Fruit fly (Drosophila melanogaster) whole organism, pupa: ENCODE data around the gene prg.
A peak's percentile ranks its signal among the peaks of the same experiment; 100 is the strongest.

Experiments used
- CG10348 ChIP-seq: fragments of 200-800 bp; sonication (Bioruptor generic); IDR thresholded peaks from 2 replicates; pipeline ENCODE4 v1.3.6; 2022; ENCODE audit warnings: missing biosample characterization, missing genetic modification characterization
- CG12605 ChIP-seq: fragments of 200-800 bp; sonication (Bioruptor generic); IDR thresholded peaks from 2 replicates; pipeline ENCODE4 v1.3.6; 2022; ENCODE audit warnings: missing biosample characterization, missing genetic modification characterization
- CG13204 ChIP-seq: fragments of 200-800 bp; sonication (Bioruptor generic); optimal IDR thresholded peaks from 2 replicates; lab custom pipeline; 2018; ENCODE audit warnings: missing biosample characterization, mild to moderate bottlenecking, missing genetic modification characterization, moderate library complexity
- CG14655 ChIP-seq: fragments of 200-800 bp; sonication (Bioruptor generic); optimal IDR thresholded peaks from 3 replicates; lab custom pipeline; 2017; ENCODE audit warnings: mild to moderate bottlenecking, missing biosample characterization, missing genetic modification reagents, missing genetic modification characterization
- CG15710 ChIP-seq: fragments of 200-800 bp; sonication (Bioruptor generic); optimal IDR thresholded peaks from 2 replicates; lab custom pipeline; 2018; ENCODE audit warnings: missing biosample characterization, mild to moderate bottlenecking, missing genetic modification characterization, moderate library complexity
- CG17806 ChIP-seq: fragments of 200-800 bp; sonication (Bioruptor generic); optimal IDR thresholded peaks from 2 replicates; lab custom pipeline; 2018; ENCODE audit warnings: missing biosample characterization, mild to moderate bottlenecking, missing genetic modification characterization, moderate library complexity
- CG32121 ChIP-seq: fragments of 200-800 bp; sonication (Bioruptor generic); IDR thresholded peaks from 2 replicates; pipeline ENCODE4 v1.3.6; 2022; ENCODE audit warnings: missing biosample characterization, missing genetic modification characterization
- CG34367 ChIP-seq: fragments of 200-800 bp; sonication (Bioruptor generic); optimal IDR thresholded peaks from 2 replicates; lab custom pipeline; 2018; ENCODE audit warnings: missing biosample characterization, mild to moderate bottlenecking, missing genetic modification characterization
- CG4496 ChIP-seq: fragments of 200-800 bp; sonication (Bioruptor generic); IDR thresholded peaks from 3 replicates; pipeline ENCODE4 v1.3.6; 2022; ENCODE audit warnings: missing biosample characterization, missing genetic modification characterization
- CG8159 ChIP-seq: fragments of 200-800 bp; sonication (Bioruptor generic); optimal IDR thresholded peaks from 3 replicates; lab custom pipeline; 2018; ENCODE audit warnings: missing biosample characterization, mild to moderate bottlenecking, missing genetic modification characterization, moderate library complexity
- CG8301 ChIP-seq: fragments of 200-800 bp; sonication (Bioruptor generic); optimal IDR thresholded peaks from 2 replicates; lab custom pipeline; 2018; ENCODE audit warnings: missing biosample characterization, mild to moderate bottlenecking, missing genetic modification characterization
- CG9948 ChIP-seq: fragments of 200-800 bp; sonication (Bioruptor generic); optimal IDR thresholded peaks from 2 replicates; lab custom pipeline; 2018; ENCODE audit warnings: missing biosample characterization, mild to moderate bottlenecking, missing genetic modification characterization, moderate library complexity
- D1 ChIP-seq: fragments of 200-800 bp; sonication (Bioruptor generic); optimal IDR thresholded peaks from 2 replicates; lab custom pipeline; 2018; ENCODE audit warnings: missing biosample characterization, mild to moderate bottlenecking, missing genetic modification characterization, moderate library complexity
- EcR ChIP-seq: fragments of 200-800 bp; sonication (Bioruptor generic); optimal IDR thresholded peaks from 3 replicates; lab custom pipeline; 2019; ENCODE audit warnings: missing biosample characterization, missing genetic modification characterization, mild to moderate bottlenecking, moderate library complexity, missing genetic modification reagents
- Ets98B ChIP-seq: fragments of 200-800 bp; sonication (Bioruptor generic); IDR thresholded peaks from 2 replicates; pipeline ENCODE4 v1.3.6; 2022; ENCODE audit warnings: missing biosample characterization, missing genetic modification characterization
- Pif1A ChIP-seq: fragments of 200-800 bp; sonication (Bioruptor generic); optimal IDR thresholded peaks from 3 replicates; lab custom pipeline; 2016; ENCODE audit warnings: missing biosample characterization, missing genetic modification characterization
- Pif1B ChIP-seq: fragments of 200-800 bp; sonication (Bioruptor generic); optimal IDR thresholded peaks from 3 replicates; lab custom pipeline; 2016; ENCODE audit warnings: missing biosample characterization, missing genetic modification characterization
- Snoo ChIP-seq: fragments of 200-800 bp; sonication (Bioruptor generic); optimal IDR thresholded peaks from 3 replicates; lab custom pipeline; 2017; ENCODE audit warnings: missing biosample characterization, mild to moderate bottlenecking, missing genetic modification characterization, inconsistent platforms
- fd96Ca ChIP-seq: fragments of 200-800 bp; sonication (Bioruptor generic); IDR thresholded peaks from 3 replicates; pipeline ENCODE4 v1.3.6; 2022; ENCODE audit warnings: missing biosample characterization, missing genetic modification characterization
- gl ChIP-seq: fragments of 200-800 bp; sonication (Bioruptor generic); optimal IDR thresholded peaks from 2 replicates; lab custom pipeline; 2018; ENCODE audit warnings: missing biosample characterization, mild to moderate bottlenecking, missing genetic modification characterization
- rn ChIP-seq: fragments of 200-800 bp; sonication (Bioruptor generic); IDR thresholded peaks from 2 replicates; pipeline ENCODE4 v1.3.6; 2022; ENCODE audit warnings: missing biosample characterization, missing genetic modification characterization

The prg gene

dm6 chr2L:8423460-8424089 is 40.7 kb upstream of the prg start:
- no peak for TF ChIP-seq Snoo (tag; lab: Kevin White, UChicago)
- no peak for TF ChIP-seq Ets98B (GFP tag; lab: Robert Waterston, UW)
- TF ChIP-seq D1 (tag; lab: Kevin White, UChicago) = no peak
- TF ChIP-seq EcR (GFP tag; lab: Kevin White, UChicago) = no peak
- TF ChIP-seq Pif1A (GFP tag; lab: Kevin White, UChicago) = peak; percentile 16
- TF ChIP-seq fd96Ca (GFP tag; lab: Robert Waterston, UW) = no peak
- TF ChIP-seq CG8301 = no peak
- TF ChIP-seq CG13204 = no peak
- TF ChIP-seq CG17806 (tag; lab: Kevin White, UChicago) = no peak
- no peak for TF ChIP-seq CG10348
- no peak for TF ChIP-seq CG4496
- TF ChIP-seq CG8159 = peak; percentile 30
- TF ChIP-seq CG15710 (tag; lab: Kevin White, UChicago) = peak; percentile 4
- TF ChIP-seq Pif1B (GFP tag; lab: Kevin White, UChicago) = peak; percentile 24

- TF ChIP-seq CG14655 = no peak
- TF ChIP-seq CG10348 = no peak
- no peak for TF ChIP-seq CG34367 (tag; lab: Kevin White, UChicago)
- peak; percentile 78 for TF ChIP-seq EcR (GFP tag; lab: Kevin White, UChicago)
- TF ChIP-seq CG15710 (tag; lab: Kevin White, UChicago) = no peak
- no peak for TF ChIP-seq CG8159
- TF ChIP-seq CG13204 = peak; percentile 37
- no peak for TF ChIP-seq Ets98B (GFP tag; lab: Robert Waterston, UW)
- peak; percentile 42 for TF ChIP-seq gl (tag; lab: Kevin White, UChicago)
- TF ChIP-seq fd96Ca (GFP tag; lab: Robert Waterston, UW) = no peak
- TF ChIP-seq CG12605 (GFP tag; lab: Robert Waterston, UW) = no peak
- TF ChIP-seq Pif1A (GFP tag; lab: Kevin White, UChicago) = no peak
- no peak for TF ChIP-seq CG17806 (tag; lab: Kevin White, UChicago)
- no peak for TF ChIP-seq CG9948 (tag; lab: Kevin White, UChicago)
Observed at dm6 chr2L:8424090-8424470, 40.2 kb upstream of the prg start.

- no peak for TF ChIP-seq CG32121
- TF ChIP-seq CG34367 (tag; lab: Kevin White, UChicago) = no peak
- TF ChIP-seq CG8159 = no peak
- TF ChIP-seq CG10348 = no peak
- TF ChIP-seq Snoo (tag; lab: Kevin White, UChicago) = no peak
- TF ChIP-seq Ets98B (GFP tag; lab: Robert Waterston, UW) = no peak
- no peak for TF ChIP-seq CG12605 (GFP tag; lab: Robert Waterston, UW)
- TF ChIP-seq D1 (tag; lab: Kevin White, UChicago) = no peak
- TF ChIP-seq CG9948 (tag; lab: Kevin White, UChicago) = no peak
- no peak for TF ChIP-seq fd96Ca (GFP tag; lab: Robert Waterston, UW)
- TF ChIP-seq EcR (GFP tag; lab: Kevin White, UChicago) = no peak
- TF ChIP-seq gl (tag; lab: Kevin White, UChicago) = no peak
- no peak for TF ChIP-seq Pif1A (GFP tag; lab: Kevin White, UChicago)
Observed at dm6 chr2L:8424662-8425208, 39.6 kb upstream of the prg start.

dm6 chr2L:8425212-8425611 is 39.1 kb upstream of the prg start:
- TF ChIP-seq rn (GFP tag; lab: Robert Waterston, UW) (no peak), EcR (GFP tag; lab: Kevin White, UChicago) (peak; percentile 72)

dm6 chr2L:8425962-8426759 is 38.1 kb upstream of the prg start:
- TF ChIP-seq Ets98B (GFP tag; lab: Robert Waterston, UW) (no peak), Snoo (tag; lab: Kevin White, UChicago) (no peak), CG15710 (tag; lab: Kevin White, UChicago) (no peak), rn (GFP tag; lab: Robert Waterston, UW) (no peak), CG8301 (no peak), CG17806 (tag; lab: Kevin White, UChicago) (no peak), CG34367 (tag; lab: Kevin White, UChicago) (no peak), CG10348 (no peak), fd96Ca (GFP tag; lab: Robert Waterston, UW) (no peak), EcR (GFP tag; lab: Kevin White, UChicago) (no peak), CG9948 (tag; lab: Kevin White, UChicago) (no peak), CG13204 (no peak), D1 (tag; lab: Kevin White, UChicago) (no peak), Pif1B (GFP tag; lab: Kevin White, UChicago) (no peak), Pif1A (GFP tag; lab: Kevin White, UChicago) (no peak), CG12605 (GFP tag; lab: Robert Waterston, UW) (no peak), CG4496 (no peak), CG32121 (no peak), gl (tag; lab: Kevin White, UChicago) (no peak), CG14655 (no peak)
